Worm (Caenorhabditis elegans): ENCODE results near the gene tcc-1.

DNA sequence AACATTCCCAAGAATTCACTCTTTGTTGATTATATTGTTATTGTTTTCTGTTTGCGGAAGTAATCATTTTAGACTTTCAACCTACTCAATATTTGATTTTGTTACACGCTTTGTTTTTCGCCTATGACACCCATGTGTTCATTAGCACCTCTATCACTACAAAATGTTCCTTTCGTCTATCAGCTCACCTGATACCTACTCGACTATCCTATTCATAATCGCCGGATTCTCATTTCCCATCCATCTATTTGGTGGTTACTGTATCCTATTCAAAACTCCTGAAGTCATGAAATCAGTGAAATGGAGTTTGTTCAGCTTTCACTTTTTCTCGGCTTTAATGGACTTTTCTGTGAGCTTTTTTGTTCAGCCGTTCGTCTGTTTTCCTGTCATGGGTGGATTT is 50.5 kb downstream of the tcc-1 start, which contains the start of gene srh-291:
- TF ChIP-seq unc-55 (GFP tag; optimal IDR thresholded peaks at IDR 0.05) (no peak), nhr-77 (tag; optimal IDR thresholded peaks at IDR 0.05) (no peak), nhr-237 (tag; optimal IDR thresholded peaks at IDR 0.05) (no peak), ceh-16 (tag; optimal IDR thresholded peaks at IDR 0.05) (no peak), Y55F3AM.14 (GFP tag; optimal IDR thresholded peaks at IDR 0.05) (no peak), nhr-25 (tag; optimal IDR thresholded peaks at IDR 0.05) (no peak), blmp-1 (tag; optimal IDR thresholded peaks at IDR 0.05; ENCODE audit: insufficient read depth) (no peak), nhr-23 (tag; optimal IDR thresholded peaks at IDR 0.05) (no peak), peb-1 (tag; optimal IDR thresholded peaks at IDR 0.05) (no peak), skn-1 (tag; optimal IDR thresholded peaks at IDR 0.05) (no peak)
